Worm (Caenorhabditis elegans) whole organism, early embryonic: Measurements from ENCODE around the gene nhr-22.

Experiments
- B0310.2 ChIP-seq: sonication (generic microtip); optimal IDR thresholded peaks from 2 replicates; lab custom pipeline; 2016; ENCODE audit warnings: mild to moderate bottlenecking, missing genetic modification characterization, missing compliant biosample characterization
- F13C5.2 ChIP-seq: sonication (generic microtip); optimal IDR thresholded peaks from 2 replicates; lab custom pipeline; 2017; ENCODE audit warnings: mild to moderate bottlenecking, missing genetic modification characterization, inconsistent platforms, missing compliant biosample characterization
- aly-1 ChIP-seq: sonication (generic microtip); optimal IDR thresholded peaks from 2 replicates; lab custom pipeline; 2016; ENCODE audit warnings: missing genetic modification characterization, missing compliant biosample characterization
- ama-1 ChIP-seq: fragments of 150-350 bp; optimal IDR thresholded peaks from 2 replicates; lab custom pipeline; 2014
- ets-7 ChIP-seq: sonication (generic microtip); optimal IDR thresholded peaks from 2 replicates; lab custom pipeline; 2016; ENCODE audit warnings: missing genotype, missing genetic modification characterization, missing compliant biosample characterization
- hmbx-1 ChIP-seq: sonication (generic microtip); optimal IDR thresholded peaks from 2 replicates; lab custom pipeline; 2016; ENCODE audit warnings: mild to moderate bottlenecking, missing genetic modification characterization, missing compliant biosample characterization
- hmg-4 ChIP-seq: fragments of 200-800 bp; sonication (Bioruptor generic); optimal IDR thresholded peaks from 2 replicates; lab custom pipeline; 2018; ENCODE audit warnings: mild to moderate bottlenecking, missing genetic modification characterization, missing compliant biosample characterization
- hnd-1 ChIP-seq: sonication (generic microtip); optimal IDR thresholded peaks from 2 replicates; lab custom pipeline; 2016; ENCODE audit warnings: missing genetic modification characterization, missing compliant biosample characterization
- scrt-1 ChIP-seq: fragments of 200-800 bp; sonication (Bioruptor generic); IDR thresholded peaks from 2 replicates; pipeline ENCODE4 v1.3.6; 2022; ENCODE audit warnings: missing genetic modification characterization, missing compliant biosample characterization
- tbx-11 ChIP-seq: fragments of 200-800 bp; sonication (Bioruptor generic); IDR thresholded peaks from 2 replicates; pipeline ENCODE4 v1.3.6; 2022; ENCODE audit warnings: missing genetic modification characterization, missing compliant biosample characterization
- tbx-37 ChIP-seq: fragments of 200-800 bp; sonication (Bioruptor generic); conservative IDR thresholded peaks from 2 replicates; pipeline ENCODE4 v1.3.6; 2022; ENCODE audit warnings: missing genetic modification reagents, missing genetic modification characterization, missing compliant biosample characterization
- tra-4 ChIP-seq: sonication (generic microtip); optimal IDR thresholded peaks from 2 replicates; lab custom pipeline; 2017; ENCODE audit warnings: missing genetic modification characterization, missing compliant biosample characterization

DNA sequence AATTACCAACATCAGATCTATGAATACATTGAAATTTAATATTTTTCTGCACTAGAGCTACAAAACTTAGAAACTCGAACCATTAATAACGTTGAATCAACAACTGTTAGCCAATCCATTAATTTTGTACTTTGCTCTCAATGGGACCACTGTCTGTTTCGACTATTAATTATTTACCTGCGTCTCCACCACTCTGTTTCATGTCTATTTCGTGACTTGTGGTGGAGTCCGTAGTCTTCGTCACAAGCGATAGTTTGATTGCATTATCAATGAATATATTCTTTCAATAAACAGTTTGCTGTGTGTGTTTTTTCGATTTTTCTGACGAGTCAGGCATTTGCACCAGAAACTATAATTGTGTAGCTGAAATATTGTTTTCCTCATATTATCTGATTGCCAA is 36.8 kb upstream of the nhr-22 start:
- TF ChIP-seq ama-1 (lab: Kevin White, UChicago) (no peak), ets-7 (tag; lab: Kevin White, UChicago) (no peak), tra-4 (no peak), tbx-11 (no peak), tbx-37 (GFP tag; lab: Robert Waterston, UW) (no peak), hmbx-1 (tag; lab: Kevin White, UChicago) (no peak), hnd-1 (no peak), scrt-1 (GFP tag; lab: Robert Waterston, UW) (no peak), hmg-4 (no peak), B0310.2 (tag; lab: Kevin White, UChicago) (no peak), F13C5.2 (no peak), aly-1 (no peak)
